Worm (Caenorhabditis elegans) whole organism, L3 larva: ENCODE data around the gene Y116A8C.29.

Experiments
- R02D3.7 ChIP-seq: fragments of 150-350 bp; optimal IDR thresholded peaks from 2 replicates; lab custom pipeline; 2014; ENCODE audit warnings: missing biosample characterization, missing genetic modification characterization
- ZK546.5 ChIP-seq: sonication (generic microtip); optimal IDR thresholded peaks from 2 replicates; lab custom pipeline; 2017; ENCODE audit warnings: missing biosample characterization, missing genetic modification characterization
- aly-2 ChIP-seq: fragments of 150-350 bp; optimal IDR thresholded peaks from 2 replicates; lab custom pipeline; 2014; ENCODE audit warnings: missing biosample characterization, missing genetic modification characterization
- ama-1 ChIP-seq: fragments of 150-350 bp; optimal IDR thresholded peaks from 2 replicates; lab custom pipeline; 2018
- ceh-16 ChIP-seq: sonication (generic microtip); optimal IDR thresholded peaks from 2 replicates; lab custom pipeline; 2017; ENCODE audit warnings: missing biosample characterization, missing genetic modification characterization
- ceh-28 ChIP-seq: fragments of 150-350 bp; optimal IDR thresholded peaks from 2 replicates; lab custom pipeline; 2014; ENCODE audit warnings: missing biosample characterization, missing genetic modification reagents, missing genetic modification characterization
- ceh-82 ChIP-seq: fragments of 150-350 bp; optimal IDR thresholded peaks from 2 replicates; lab custom pipeline; 2014; ENCODE audit warnings: missing biosample characterization, missing genetic modification characterization
- ceh-9 ChIP-seq: sonication (generic microtip); optimal IDR thresholded peaks from 2 replicates; lab custom pipeline; 2018; ENCODE audit warnings: missing biosample characterization, missing genetic modification characterization
- daf-12 ChIP-seq: fragments of 150-350 bp; optimal IDR thresholded peaks from 2 replicates; lab custom pipeline; 2014; ENCODE audit warnings: missing biosample characterization, missing genetic modification reagents, missing genetic modification characterization
- egl-27 ChIP-seq: sonication (generic microtip); optimal IDR thresholded peaks from 4 replicates; lab custom pipeline; 2017; ENCODE audit warnings: missing biosample characterization, missing genetic modification reagents, missing genetic modification characterization
- egl-5 ChIP-seq: fragments of 150-350 bp; optimal IDR thresholded peaks from 2 replicates; lab custom pipeline; 2017; ENCODE audit warnings: missing biosample characterization, missing genetic modification reagents, missing genetic modification characterization, inconsistent platforms
- elt-1 ChIP-seq: fragments of 150-350 bp; optimal IDR thresholded peaks from 2 replicates; lab custom pipeline; 2014; ENCODE audit warnings: missing biosample characterization, missing genetic modification characterization
- elt-2 ChIP-seq: sonication (generic microtip); optimal IDR thresholded peaks from 2 replicates; lab custom pipeline; 2016; ENCODE audit warnings: missing genetic modification reagents, mild to moderate bottlenecking, missing genetic modification characterization, missing compliant biosample characterization
- elt-3 ChIP-seq, 3 experiments: fragments of 150-350 bp in 1 of 3; sonication (generic microtip) in 2 of 3; optimal IDR thresholded peaks; 2 replicates in 2 of 3; 4 replicates in 1 of 3; lab custom pipeline; 2014 to 2017; ENCODE audit warnings: missing biosample characterization in 3 of 3, missing genetic modification characterization in 3 of 3
- fkh-10 ChIP-seq: sonication (generic microtip); optimal IDR thresholded peaks from 2 replicates; lab custom pipeline; 2017; ENCODE audit warnings: missing biosample characterization, missing genetic modification reagents, missing genetic modification characterization
- fos-1 ChIP-seq: fragments of 150-350 bp; optimal IDR thresholded peaks from 2 replicates; lab custom pipeline; 2014; ENCODE audit warnings: missing biosample characterization, missing genetic modification characterization
- hmg-11 ChIP-seq: sonication (generic microtip); optimal IDR thresholded peaks from 2 replicates; lab custom pipeline; 2016; ENCODE audit warnings: missing genetic modification characterization, missing compliant biosample characterization
- jun-1 ChIP-seq: fragments of 150-350 bp; optimal IDR thresholded peaks from 2 replicates; lab custom pipeline; 2014; ENCODE audit warnings: missing biosample characterization, missing genetic modification reagents, missing genetic modification characterization
- lin-15B ChIP-seq: fragments of 150-350 bp; optimal IDR thresholded peaks from 2 replicates; lab custom pipeline; 2014; ENCODE audit warnings: missing biosample characterization, missing genetic modification characterization
- lin-39 ChIP-seq: fragments of 150-350 bp; optimal IDR thresholded peaks from 2 replicates; lab custom pipeline; 2018; ENCODE audit warnings: missing biosample characterization, missing genetic modification reagents, missing genetic modification characterization
- lsy-12 ChIP-seq: sonication (generic microtip); optimal IDR thresholded peaks from 2 replicates; lab custom pipeline; 2016; ENCODE audit warnings: mild to moderate bottlenecking, missing genetic modification characterization, missing compliant biosample characterization
- nfya-1 ChIP-seq: sonication (generic microtip); optimal IDR thresholded peaks from 2 replicates; lab custom pipeline; 2017; ENCODE audit warnings: missing genetic modification characterization, mild to moderate bottlenecking, missing compliant biosample characterization, antibody characterized with exemption, moderate library complexity; ENCODE audit not compliant: insufficient read depth
- nhr-11 ChIP-seq: fragments of 150-350 bp; optimal IDR thresholded peaks from 2 replicates; lab custom pipeline; 2014; ENCODE audit warnings: missing biosample characterization, missing genetic modification characterization
- nhr-12 ChIP-seq: fragments of 150-350 bp; optimal IDR thresholded peaks from 2 replicates; lab custom pipeline; 2014; ENCODE audit warnings: missing biosample characterization, missing genetic modification characterization
- nhr-237 ChIP-seq: fragments of 150-350 bp; optimal IDR thresholded peaks from 2 replicates; lab custom pipeline; 2014; ENCODE audit warnings: missing biosample characterization, missing genetic modification characterization
- nhr-25 ChIP-seq: sonication (generic microtip); optimal IDR thresholded peaks from 2 replicates; lab custom pipeline; 2017; ENCODE audit warnings: missing biosample characterization, missing genetic modification characterization
- nhr-28 ChIP-seq: fragments of 150-350 bp; optimal IDR thresholded peaks from 2 replicates; lab custom pipeline; 2014; ENCODE audit warnings: missing biosample characterization, missing genetic modification characterization
- nhr-43 ChIP-seq: sonication (generic microtip); optimal IDR thresholded peaks from 2 replicates; lab custom pipeline; 2016; ENCODE audit warnings: mild to moderate bottlenecking, missing genetic modification characterization, missing compliant biosample characterization; ENCODE audit not compliant: poor library complexity, severe bottlenecking
- nhr-77 ChIP-seq: fragments of 150-350 bp; optimal IDR thresholded peaks from 2 replicates; lab custom pipeline; 2014; ENCODE audit warnings: missing biosample characterization, missing genetic modification characterization
- pha-4 ChIP-seq: fragments of 150-350 bp; optimal IDR thresholded peaks from 2 replicates; lab custom pipeline; 2014; ENCODE audit warnings: missing biosample characterization, missing genetic modification reagents, missing genetic modification characterization
- pqm-1 ChIP-seq: fragments of 150-350 bp; optimal IDR thresholded peaks from 2 replicates; lab custom pipeline; 2017; ENCODE audit warnings: missing biosample characterization, missing genetic modification characterization, inconsistent platforms
- sea-2 ChIP-seq: fragments of 150-350 bp; sonication (generic microtip); optimal IDR thresholded peaks from 4 replicates; lab custom pipeline; 2014; ENCODE audit warnings: missing biosample characterization, missing genetic modification reagents, missing genetic modification characterization
- skn-1 ChIP-seq: fragments of 150-350 bp; optimal IDR thresholded peaks from 2 replicates; lab custom pipeline; 2014; ENCODE audit warnings: missing biosample characterization, missing genetic modification characterization
- snpc-4 ChIP-seq: fragments of 150-350 bp; optimal IDR thresholded peaks from 2 replicates; lab custom pipeline; 2014; ENCODE audit warnings: missing biosample characterization, missing genetic modification characterization
- tbx-2 ChIP-seq: sonication (generic microtip); optimal IDR thresholded peaks from 2 replicates; lab custom pipeline; 2016; ENCODE audit warnings: mild to moderate bottlenecking, missing genetic modification characterization, missing compliant biosample characterization
- unc-39 ChIP-seq: sonication (generic microtip); optimal IDR thresholded peaks from 4 replicates; lab custom pipeline; 2017; ENCODE audit warnings: missing biosample characterization, missing genetic modification characterization
- unc-62 ChIP-seq: fragments of 150-350 bp; sonication (generic microtip); optimal IDR thresholded peaks from 4 replicates; lab custom pipeline; 2014; ENCODE audit warnings: missing biosample characterization, missing genetic modification reagents, missing genetic modification characterization

Gene Y116A8C.29

ce11 chrIV:17088849-17089248 is 5.0 kb upstream of the Y116A8C.29 start, which contains the start of gene Y116A8C.43:
Gene Y116A8C.43 (plus strand): TSS chrIV:17088851.
- no peak for TF ChIP-seq nhr-11
- TF ChIP-seq nhr-43 (tag; lab: Kevin White, UChicago) = peak; percentile 4
- TF ChIP-seq pqm-1 (tag; lab: Kevin White, UChicago) = no peak
- TF ChIP-seq nhr-237 (tag; lab: Kevin White, UChicago) = no peak
- TF ChIP-seq tbx-2 (tag; lab: Kevin White, UChicago) = no peak
- no peak for TF ChIP-seq egl-27
- TF ChIP-seq sea-2 = no peak
- TF ChIP-seq ama-1 (lab: Kevin White, UChicago) = peak; percentile 13
- TF ChIP-seq egl-5 (tag; lab: Kevin White, UChicago) = no peak
- TF ChIP-seq hmg-11 = no peak
- TF ChIP-seq skn-1 (tag; lab: Kevin White, UChicago) = no peak
- TF ChIP-seq ceh-9 (tag; lab: Kevin White, UChicago) = no peak
- peak; percentile 7 for TF ChIP-seq elt-2 (tag; lab: Kevin White, UChicago)
- TF ChIP-seq ceh-16 (tag; lab: Kevin White, UChicago) = no peak
- no peak for TF ChIP-seq lsy-12 (tag; lab: Kevin White, UChicago)
- TF ChIP-seq unc-62 (GFP tag; lab: Kevin White, UChicago) = no peak
- no peak for TF ChIP-seq elt-1 (tag; lab: Kevin White, UChicago)
- no peak for TF ChIP-seq fos-1 (tag; lab: Kevin White, UChicago)
- peak; percentile 3 for TF ChIP-seq pha-4

- TF ChIP-seq unc-39 (tag; lab: Kevin White, UChicago) (no peak), fos-1 (tag; lab: Kevin White, UChicago) (no peak), hmg-11 (no peak), skn-1 (tag; lab: Kevin White, UChicago) (no peak), nhr-77 (tag; lab: Kevin White, UChicago) (no peak), ceh-28 (no peak), sea-2 (no peak)
Observed at ce11 chrIV:17096168-17096567, 2.3 kb downstream of the Y116A8C.29 start, which contains the start of gene Y116A8C.27. Gene Y116A8C.27 (minus strand): TSS chrIV:17096268.

- TF ChIP-seq lin-39 (no peak), nhr-43 (tag; lab: Kevin White, UChicago) (no peak), hmg-11 (no peak), ama-1 (lab: Kevin White, UChicago) (no peak), nhr-25 (tag; lab: Kevin White, UChicago) (no peak), egl-5 (tag; lab: Kevin White, UChicago) (no peak), jun-1 (no peak), nhr-12 (tag; lab: Kevin White, UChicago) (no peak), sea-2 (no peak), nfya-1 (tag; lab: Kevin White, UChicago) (no peak), aly-2 (tag; lab: Kevin White, UChicago) (no peak), nhr-11 (no peak), pqm-1 (tag; lab: Kevin White, UChicago) (no peak), daf-12 (tag; lab: Kevin White, UChicago) (no peak), fos-1 (tag; lab: Kevin White, UChicago) (no peak), R02D3.7 (tag; lab: Kevin White, UChicago) (no peak), elt-2 (tag; lab: Kevin White, UChicago) (no peak), unc-39 (tag; lab: Kevin White, UChicago) (no peak), ceh-82 (tag; lab: Kevin White, UChicago) (no peak)
Observed at ce11 chrIV:17099113-17099512, 5.3 kb downstream of the Y116A8C.29 start.

ce11 chrIV:17100148-17100547 is 6.3 kb downstream of the Y116A8C.29 start, which contains the start of gene bca-2:
Gene bca-2 (minus strand): TSS chrIV:17100248.
- TF ChIP-seq nhr-77 (tag; lab: Kevin White, UChicago) (no peak), fos-1 (tag; lab: Kevin White, UChicago) (no peak), fkh-10 (GFP tag; lab: Kevin White, UChicago) (no peak), ceh-28 (no peak), hmg-11 (no peak), nhr-11 (no peak), aly-2 (tag; lab: Kevin White, UChicago) (no peak), unc-62 (GFP tag; lab: Kevin White, UChicago) (no peak), pqm-1 (tag; lab: Kevin White, UChicago) (no peak), nhr-28 (tag; lab: Kevin White, UChicago) (no peak), snpc-4 (tag; lab: Kevin White, UChicago) (no peak), lin-15B (tag; lab: Kevin White, UChicago) (no peak), nhr-25 (tag; lab: Kevin White, UChicago) (no peak), elt-3 (tag; optimal IDR thresholded peaks at IDR 0.05; lab: Kevin White, UChicago) (no peak), skn-1 (tag; lab: Kevin White, UChicago) (no peak), ZK546.5 (tag; lab: Kevin White, UChicago) (no peak), lin-39 (no peak), elt-1 (tag; lab: Kevin White, UChicago) (no peak), elt-2 (tag; lab: Kevin White, UChicago) (no peak), daf-12 (tag; lab: Kevin White, UChicago) (no peak)
